Fruit fly (Drosophila melanogaster) whole organism, embryonic: ENCODE data around the gene CG45049.

Experiments
- CG11085 ChIP-seq: fragments of 200-800 bp; sonication (Bioruptor generic); IDR thresholded peaks from 2 replicates; pipeline ENCODE4 v1.3.6; 2022; ENCODE audit warnings: missing biosample characterization, missing genetic modification characterization
- CG11398 ChIP-seq: fragments of 200-800 bp; sonication (Bioruptor generic); optimal IDR thresholded peaks from 2 replicates; lab custom pipeline; 2016; ENCODE audit warnings: missing biosample characterization, missing genetic modification characterization
- CG13123 ChIP-seq: fragments of 200-800 bp; sonication (Bioruptor generic); optimal IDR thresholded peaks from 2 replicates; lab custom pipeline; 2016; ENCODE audit warnings: missing biosample characterization, missing genetic modification characterization
- CG13287 ChIP-seq: fragments of 200-800 bp; sonication (Bioruptor generic); IDR thresholded peaks from 2 replicates; pipeline ENCODE4 v1.3.6; 2022; ENCODE audit warnings: missing biosample characterization, missing genetic modification characterization; ENCODE audit not compliant: partially characterized antibody
- CG13424 ChIP-seq: fragments of 200-800 bp; sonication (Bioruptor generic); optimal IDR thresholded peaks from 2 replicates; lab custom pipeline; 2019; ENCODE audit warnings: missing biosample characterization, mild to moderate bottlenecking, missing genetic modification characterization, moderate library complexity
- CG13624 ChIP-seq: fragments of 200-800 bp; sonication (Bioruptor generic); optimal IDR thresholded peaks from 2 replicates; lab custom pipeline; 2016; ENCODE audit warnings: missing biosample characterization, missing genetic modification characterization
- CG13775 ChIP-seq: fragments of 200-800 bp; sonication (Bioruptor generic); optimal IDR thresholded peaks from 3 replicates; lab custom pipeline; 2017; ENCODE audit warnings: missing biosample characterization, mild to moderate bottlenecking, missing genetic modification characterization
- CG14441 ChIP-seq: fragments of 200-800 bp; sonication (Bioruptor generic); IDR thresholded peaks from 2 replicates; pipeline ENCODE4 v1.3.6; 2022; ENCODE audit warnings: missing biosample characterization, missing genetic modification characterization
- CG15073 ChIP-seq: fragments of 200-800 bp; sonication (Bioruptor generic); optimal IDR thresholded peaks from 2 replicates; lab custom pipeline; 2016; ENCODE audit warnings: missing biosample characterization, missing genetic modification characterization
- CG1529 ChIP-seq: fragments of 200-800 bp; sonication (Bioruptor generic); optimal IDR thresholded peaks from 3 replicates; lab custom pipeline; 2018; ENCODE audit warnings: missing biosample characterization, missing genetic modification characterization
- CG15479 ChIP-seq: fragments of 200-800 bp; sonication (Bioruptor generic); optimal IDR thresholded peaks from 3 replicates; lab custom pipeline; 2019; ENCODE audit warnings: missing biosample characterization, mild to moderate bottlenecking, missing genetic modification characterization, moderate library complexity
- CG15514 ChIP-seq: fragments of 200-800 bp; sonication (Bioruptor generic); optimal IDR thresholded peaks from 3 replicates; lab custom pipeline; 2017; ENCODE audit warnings: missing biosample characterization, missing genetic modification characterization, mild to moderate bottlenecking, moderate library complexity, missing genetic modification reagents
- CG18599 ChIP-seq: fragments of 200-800 bp; sonication (Bioruptor generic); optimal IDR thresholded peaks from 3 replicates; lab custom pipeline; 2017; ENCODE audit warnings: missing biosample characterization, missing genetic modification characterization, mild to moderate bottlenecking, moderate library complexity, missing genetic modification reagents
- CG2199 ChIP-seq: fragments of 200-800 bp; sonication (Bioruptor generic); IDR thresholded peaks from 3 replicates; pipeline ENCODE4 v1.3.6; 2022; ENCODE audit warnings: missing biosample characterization, missing genetic modification characterization
- CG31224 ChIP-seq: fragments of 200-800 bp; sonication (Bioruptor generic); IDR thresholded peaks from 2 replicates; pipeline ENCODE4 v1.3.6; 2022; ENCODE audit warnings: missing biosample characterization, missing genetic modification characterization
- CG34376 ChIP-seq: fragments of 200-800 bp; sonication (Bioruptor generic); optimal IDR thresholded peaks from 2 replicates; lab custom pipeline; 2018; ENCODE audit warnings: missing biosample characterization, mild to moderate bottlenecking, missing genetic modification characterization
- CG34422 ChIP-seq: fragments of 200-800 bp; sonication (Bioruptor generic); IDR thresholded peaks from 3 replicates; pipeline ENCODE4 v1.3.6; 2022; ENCODE audit warnings: missing biosample characterization, missing genetic modification characterization
- CG6689 ChIP-seq: fragments of 200-800 bp; sonication (Bioruptor generic); IDR thresholded peaks from 2 replicates; pipeline ENCODE4 v1.3.6; 2022; ENCODE audit warnings: missing biosample characterization, missing genetic modification characterization
- CG7987 ChIP-seq: fragments of 200-800 bp; sonication (Bioruptor generic); optimal IDR thresholded peaks from 2 replicates; lab custom pipeline; 2018; ENCODE audit warnings: missing biosample characterization, mild to moderate bottlenecking, missing genetic modification characterization, moderate library complexity
- Deaf1 ChIP-seq: fragments of 200-800 bp; optimal IDR thresholded peaks from 3 replicates; lab custom pipeline; 2019; ENCODE audit warnings: missing biosample characterization, mild to moderate bottlenecking, missing genetic modification characterization, moderate library complexity
- Dek ChIP-seq: fragments of 200-800 bp; sonication (Bioruptor generic); optimal IDR thresholded peaks from 3 replicates; lab custom pipeline; 2019; ENCODE audit warnings: missing biosample characterization, mild to moderate bottlenecking, missing genetic modification characterization, moderate library complexity
- Dfd ChIP-seq, 2 experiments: fragments of >200 bp; optimal IDR thresholded peaks; 2 replicates each; lab custom pipeline; 2017; ENCODE audit warnings: missing biosample characterization in 2 of 2, missing genetic modification characterization in 2 of 2
- Gug ChIP-seq: fragments of 200-800 bp; sonication (Bioruptor generic); IDR thresholded peaks from 4 replicates; pipeline ENCODE4 v1.3.6; 2022; ENCODE audit warnings: missing biosample characterization, missing genetic modification characterization
- Hand ChIP-seq: fragments of 200-800 bp; sonication (Bioruptor generic); optimal IDR thresholded peaks from 2 replicates; lab custom pipeline; 2017; ENCODE audit warnings: mild to moderate bottlenecking, missing biosample characterization, missing genetic modification reagents, missing genetic modification characterization
- Jarid2 ChIP-seq: fragments of 200-800 bp; sonication (Bioruptor generic); optimal IDR thresholded peaks from 3 replicates; lab custom pipeline; 2017; ENCODE audit warnings: mild to moderate bottlenecking, missing biosample characterization, missing genetic modification reagents, missing genetic modification characterization
- MTF-1 ChIP-seq: fragments of 200-800 bp; sonication (Bioruptor generic); optimal IDR thresholded peaks from 2 replicates; lab custom pipeline; 2018; ENCODE audit warnings: missing biosample characterization, mild to moderate bottlenecking, missing genetic modification characterization, borderline replicate concordance
- Mes4 ChIP-seq: fragments of 200-800 bp; sonication (Bioruptor generic); optimal IDR thresholded peaks from 2 replicates; lab custom pipeline; 2016; ENCODE audit warnings: missing biosample characterization, missing genetic modification characterization
- NC2α ChIP-seq: fragments of 200-800 bp; sonication (Bioruptor generic); optimal IDR thresholded peaks from 2 replicates; lab custom pipeline; 2016; ENCODE audit warnings: missing biosample characterization, missing genetic modification characterization
- Sox100B ChIP-seq: fragments of 200-800 bp; sonication (Bioruptor generic); optimal IDR thresholded peaks from 3 replicates; lab custom pipeline; 2018; ENCODE audit warnings: missing biosample characterization, mild to moderate bottlenecking, missing genetic modification characterization
- Trl ChIP-seq, 3 experiments: fragments of >200 bp in 2 of 3; fragments of 200-800 bp in 1 of 3; sonication (Bioruptor generic) in 1 of 3; optimal IDR thresholded peaks; 2 replicates in 1 of 3; 3 replicates in 2 of 3; lab custom pipeline; 2016 to 2017; ENCODE audit warnings: missing biosample characterization in 1 of 3, missing genetic modification characterization in 1 of 3
- bbx ChIP-seq: fragments of 200-800 bp; sonication (Bioruptor generic); IDR thresholded peaks from 2 replicates; pipeline ENCODE4 v1.3.6; 2022; ENCODE audit warnings: missing biosample characterization, missing genetic modification characterization; ENCODE audit not compliant: partially characterized antibody
- cg ChIP-seq: fragments of 200-800 bp; sonication (Bioruptor generic); optimal IDR thresholded peaks from 3 replicates; lab custom pipeline; 2019; ENCODE audit warnings: missing biosample characterization, mild to moderate bottlenecking, missing genetic modification characterization, moderate library complexity
- ci ChIP-seq: fragments of 200-800 bp; sonication (Bioruptor generic); IDR thresholded peaks from 3 replicates; pipeline ENCODE4 v1.3.6; 2022; ENCODE audit warnings: missing biosample characterization, missing genetic modification characterization
- crc ChIP-seq: fragments of 200-800 bp; sonication (Bioruptor generic); optimal IDR thresholded peaks from 2 replicates; lab custom pipeline; 2016; ENCODE audit warnings: missing biosample characterization, missing genetic modification characterization
- croc ChIP-seq: fragments of 200-800 bp; sonication (Bioruptor generic); conservative IDR thresholded peaks from 3 replicates; pipeline ENCODE4 v1.3.6; 2022; ENCODE audit warnings: missing biosample characterization, missing genetic modification characterization
- cwo ChIP-seq: fragments of 200-800 bp; sonication (Bioruptor generic); optimal IDR thresholded peaks from 3 replicates; lab custom pipeline; 2017; ENCODE audit warnings: missing biosample characterization, missing genetic modification characterization, mild to moderate bottlenecking, moderate library complexity, missing genetic modification reagents
- ewg ChIP-seq: fragments of 200-800 bp; sonication (Bioruptor generic); optimal IDR thresholded peaks from 3 replicates; lab custom pipeline; 2017; ENCODE audit warnings: mild to moderate bottlenecking, missing biosample characterization, missing genetic modification reagents, missing genetic modification characterization
- eyg ChIP-seq: fragments of 200-800 bp; sonication (Bioruptor generic); optimal IDR thresholded peaks from 3 replicates; lab custom pipeline; 2016; ENCODE audit warnings: missing biosample characterization, missing genetic modification characterization
- her ChIP-seq: fragments of 200-800 bp; sonication (Bioruptor generic); optimal IDR thresholded peaks from 2 replicates; lab custom pipeline; 2016; ENCODE audit warnings: missing biosample characterization, missing genetic modification characterization
- ind ChIP-seq: fragments of 200-800 bp; sonication (Bioruptor generic); optimal IDR thresholded peaks from 3 replicates; lab custom pipeline; 2016; ENCODE audit warnings: missing biosample characterization, missing genetic modification characterization
- inv ChIP-seq: fragments of 200-800 bp; sonication (Bioruptor generic); IDR thresholded peaks from 2 replicates; pipeline ENCODE4 v1.3.6; 2022; ENCODE audit warnings: missing biosample characterization, missing genetic modification characterization; ENCODE audit not compliant: partially characterized antibody
- lilli ChIP-seq: fragments of 200-800 bp; sonication (Bioruptor generic); optimal IDR thresholded peaks from 3 replicates; lab custom pipeline; 2016; ENCODE audit warnings: missing biosample characterization, missing genetic modification characterization
- lola ChIP-seq, 3 experiments: fragments of >200 bp in 2 of 3; fragments of 200-800 bp in 1 of 3; sonication (Bioruptor generic) in 1 of 3; optimal IDR thresholded peaks; 2 replicates each; lab custom pipeline; 2017 to 2019; ENCODE audit warnings: missing biosample characterization in 3 of 3, missing genetic modification characterization in 3 of 3, mild to moderate bottlenecking in 1 of 3, moderate library complexity in 1 of 3
- mirr ChIP-seq: fragments of 200-800 bp; sonication (Bioruptor generic); optimal IDR thresholded peaks from 3 replicates; lab custom pipeline; 2018; ENCODE audit warnings: missing biosample characterization, mild to moderate bottlenecking, missing genetic modification characterization
- onecut ChIP-seq: fragments of 200-800 bp; sonication (Bioruptor generic); IDR thresholded peaks from 2 replicates; pipeline ENCODE4 v1.3.6; 2022; ENCODE audit warnings: missing biosample characterization, missing genetic modification characterization
- phol ChIP-seq: fragments of 200-800 bp; sonication (Bioruptor generic); optimal IDR thresholded peaks from 3 replicates; lab custom pipeline; 2018; ENCODE audit warnings: missing biosample characterization, mild to moderate bottlenecking, missing genetic modification characterization, moderate library complexity
- sd ChIP-seq: fragments of 200-800 bp; sonication (Bioruptor generic); optimal IDR thresholded peaks from 3 replicates; lab custom pipeline; 2018; ENCODE audit warnings: missing biosample characterization, mild to moderate bottlenecking, missing genetic modification characterization, moderate library complexity
- vnd ChIP-seq: fragments of 200-800 bp; sonication (Bioruptor generic); IDR thresholded peaks from 3 replicates; pipeline ENCODE4 v1.3.6; 2022; ENCODE audit warnings: missing biosample characterization, missing genetic modification characterization; ENCODE audit not compliant: partially characterized antibody
- vvl ChIP-seq: fragments of 200-800 bp; sonication (Bioruptor generic); IDR thresholded peaks from 2 replicates; pipeline ENCODE4 v1.3.6; 2022; ENCODE audit warnings: missing biosample characterization, missing genetic modification characterization

The CG45049 gene

dm6 chr3R:22752929-22753328, 26.2 kb downstream of the CG45049 start (continued):
- peak; percentile 96 for TF ChIP-seq CG15514 (GFP tag; lab: Kevin White, UChicago)
- no peak for TF ChIP-seq CG31224 (GFP tag; lab: Robert Waterston, UW)
- no peak for TF ChIP-seq CG34422
- TF ChIP-seq ewg (GFP tag; lab: Kevin White, UChicago): peak; percentile 81
- peak; percentile 11 for TF ChIP-seq Deaf1
- peak in 1 of 2 experiments; percentile 38 for TF ChIP-seq Trl (optimal IDR thresholded peaks at IDR 0.05; lab: Kevin White, UChicago)
- no peak for TF ChIP-seq Trl (GFP tag; optimal IDR thresholded peaks at IDR 0.05; lab: Kevin White, UChicago)
- no peak for TF ChIP-seq bbx
- TF ChIP-seq, all 482 proteins: peak for 12

- TF ChIP-seq CG13287 (GFP tag; lab: Robert Waterston, UW) (peak; percentile 43; the same call in 1 of the 2 replicates), Mes4 (no peak), her (GFP tag; lab: Kevin White, UChicago) (no peak), CG13424 (tag; lab: Kevin White, UChicago) (no peak), CG34376 (GFP tag; lab: Kevin White, UChicago) (peak; percentile 62), CG13775 (GFP tag; lab: Kevin White, UChicago) (no peak), mirr (GFP tag; lab: Kevin White, UChicago) (peak; percentile 70), CG13624 (GFP tag; lab: Kevin White, UChicago) (no peak), ci (GFP tag; lab: Robert Waterston, UW) (no peak), phol (tag; lab: Kevin White, UChicago) (no peak), cwo (GFP tag; lab: Kevin White, UChicago) (peak; percentile 53), Jarid2 (no peak), CG18599 (GFP tag; lab: Kevin White, UChicago) (no peak), croc (GFP tag; lab: Robert Waterston, UW) (no peak), MTF-1 (GFP tag; lab: Kevin White, UChicago) (no peak), CG2199 (0 out of 3 replicates have a peak, but pooled peaks have one; percentile 65), onecut (peak; percentile 72), Sox100B (GFP tag; lab: Kevin White, UChicago) (no peak), Gug (GFP tag; lab: Robert Waterston, UW) (no peak), CG11085 (GFP tag; lab: Robert Waterston, UW) (no peak), CG15479 (GFP tag; lab: Kevin White, UChicago) (no peak), CG11398 (GFP tag; lab: Kevin White, UChicago) (no peak), vnd (GFP tag; lab: Robert Waterston, UW) (no peak), lola (GFP tag; optimal IDR thresholded peaks at IDR 0.05; lab: Kevin White, UChicago) (no peak), Dek (tag; lab: Kevin White, UChicago) (no peak), CG6689 (no peak), Dfd (GFP tag; optimal IDR thresholded peaks at IDR 0.05; lab: Kevin White, UChicago) (no peak), CG14441 (GFP tag; lab: Robert Waterston, UW) (no peak), cg (GFP tag; lab: Kevin White, UChicago) (peak; percentile 74), ind (GFP tag; lab: Kevin White, UChicago) (no peak), Hand (GFP tag; lab: Kevin White, UChicago) (no peak), eyg (GFP tag; lab: Kevin White, UChicago) (no peak), CG7987 (GFP tag; lab: Kevin White, UChicago) (peak; percentile 52), NC2α (GFP tag; lab: Kevin White, UChicago) (no peak), lilli (GFP tag; lab: Kevin White, UChicago) (no peak), inv (no peak), CG15073 (no peak), crc (GFP tag; lab: Kevin White, UChicago) (no peak), CG13123 (no peak), vvl (GFP tag; lab: Robert Waterston, UW) (no peak; the same call in 1 of the 2 replicates), CG1529 (GFP tag; lab: Kevin White, UChicago) (no peak), sd (tag; lab: Kevin White, UChicago) (peak; percentile 85)
Measured at dm6 chr3R:22753600-22753894, 26.8 kb downstream of the CG45049 start.
